5 fruit fly cellular contexts compared by ENCODE assay signal in genomic region chrX:11108148-11108844, dm6.
TF ChIP-seq lines count a peak whose summit lies in the region.

Gene Hsp60A (plus strand): TSS chrX:11108482.

TF ChIP-seq in whole organism, adult, 20 proteins besides CTCF, POLR2A, EP300 and RAD21 (continued from another document):
- TF ChIP-seq CG14711 (tag; optimal IDR thresholded peaks at IDR 0.05; lab: Kevin White, UChicago) (peak; percentile 58), Crg-1 (GFP tag; optimal IDR thresholded peaks at IDR 0.05; lab: Kevin White, UChicago) (peak; percentile 14), CG33017 (tag; optimal IDR thresholded peaks at IDR 0.05; lab: Kevin White, UChicago) (peak; percentile 12)

TF ChIP-seq in whole organism, embryonic, 481 proteins besides CTCF, POLR2A, EP300 and RAD21 (continued from another document and continues in another):
- peak; percentile 21 for TF ChIP-seq lbe (GFP tag; optimal IDR thresholded peaks at IDR 0.05; lab: Kevin White, UChicago)
- TF ChIP-seq dpn (GFP tag; optimal IDR thresholded peaks at IDR 0.05; lab: Kevin White, UChicago), result peak; percentile 42 to 48
- peak; percentile 23 for TF ChIP-seq CG10654 (GFP tag; optimal IDR thresholded peaks at IDR 0.05; lab: Kevin White, UChicago)
- no peak for TF ChIP-seq CG4617 (GFP tag; optimal IDR thresholded peaks at IDR 0.05; lab: Kevin White, UChicago; ENCODE audit: borderline replicate concordance)
- no peak for TF ChIP-seq Sox100B (GFP tag; optimal IDR thresholded peaks at IDR 0.05; lab: Kevin White, UChicago)
- TF ChIP-seq CG31388 (GFP tag; optimal IDR thresholded peaks at IDR 0.05; lab: Kevin White, UChicago), result peak; percentile 8
- no peak for TF ChIP-seq Oaz (GFP tag; IDR thresholded peaks at IDR 0.05; lab: Robert Waterston, UW)
- TF ChIP-seq CkIIα-i1 (GFP tag; IDR thresholded peaks at IDR 0.05; lab: Robert Waterston, UW), result no peak
- TF ChIP-seq dm (GFP tag; optimal IDR thresholded peaks at IDR 0.05; lab: Kevin White, UChicago), result no peak
- no peak for TF ChIP-seq disco-r (GFP tag; optimal IDR thresholded peaks at IDR 0.05; lab: Kevin White, UChicago)
- no peak for TF ChIP-seq ash1 (GFP tag; optimal IDR thresholded peaks at IDR 0.05; lab: Kevin White, UChicago)
- peak; percentile 40 for TF ChIP-seq bcd (GFP tag; optimal IDR thresholded peaks at IDR 0.05; lab: Kevin White, UChicago)
- TF ChIP-seq shn (GFP tag; optimal IDR thresholded peaks at IDR 0.05; lab: Kevin White, UChicago), result no peak
- TF ChIP-seq Drgx (GFP tag; IDR thresholded peaks at IDR 0.05; lab: Robert Waterston, UW), result peak; percentile 27; the same call in 1 of the 2 replicates
- TF ChIP-seq D (optimal IDR thresholded peaks at IDR 0.05; lab: Kevin White, UChicago), result no peak
- no peak for TF ChIP-seq D (GFP tag; optimal IDR thresholded peaks at IDR 0.05; lab: Kevin White, UChicago)
- no peak for TF ChIP-seq NC2α (GFP tag; optimal IDR thresholded peaks at IDR 0.05; lab: Kevin White, UChicago)
- peak; percentile 67 for TF ChIP-seq CG9797 (GFP tag; optimal IDR thresholded peaks at IDR 0.05; lab: Kevin White, UChicago)
- TF ChIP-seq CG17612 (GFP tag; IDR thresholded peaks at IDR 0.05; lab: Robert Waterston, UW), result no peak
- peak; percentile 53 for TF ChIP-seq grau (tag; optimal IDR thresholded peaks at IDR 0.05; lab: Kevin White, UChicago)
- no peak for TF ChIP-seq CG11696 (GFP tag; IDR thresholded peaks at IDR 0.05; lab: Robert Waterston, UW)
- TF ChIP-seq cas (GFP tag; IDR thresholded peaks at IDR 0.05; lab: Robert Waterston, UW), result 0 out of 2 replicates have a peak, but pooled peaks have one; percentile 11
- TF ChIP-seq Nf-YC (tag; optimal IDR thresholded peaks at IDR 0.05; lab: Kevin White, UChicago), result peak; percentile 53
- no peak for TF ChIP-seq org-1 (GFP tag; optimal IDR thresholded peaks at IDR 0.05; lab: Kevin White, UChicago)
- no peak for TF ChIP-seq Stat92E (GFP tag; optimal IDR thresholded peaks at IDR 0.05; lab: Kevin White, UChicago)
- TF ChIP-seq so (GFP tag; IDR thresholded peaks at IDR 0.05; lab: Robert Waterston, UW), result no peak
- TF ChIP-seq MESR4 (GFP tag; optimal IDR thresholded peaks at IDR 0.05; lab: Kevin White, UChicago), result peak; percentile 42
- TF ChIP-seq CG18619 (GFP tag; optimal IDR thresholded peaks at IDR 0.05; lab: Kevin White, UChicago), result peak; percentile 17
- TF ChIP-seq Hr51 (GFP tag; optimal IDR thresholded peaks at IDR 0.05; lab: Kevin White, UChicago), result peak in 1 of 2 experiments; percentile 56
- TF ChIP-seq Atf6 (GFP tag; IDR thresholded peaks at IDR 0.05; lab: Robert Waterston, UW), result peak; percentile 43
- TF ChIP-seq HLHmδ (GFP tag; optimal IDR thresholded peaks at IDR 0.05; lab: Kevin White, UChicago), result no peak
- no peak for TF ChIP-seq CG10321 (GFP tag; IDR thresholded peaks at IDR 0.05; lab: Robert Waterston, UW)
- TF ChIP-seq CG9932 (GFP tag; IDR thresholded peaks at IDR 0.05; lab: Robert Waterston, UW), result peak; percentile 69

TF ChIP-seq in whole organism, prepupa, 60 proteins besides CTCF, POLR2A, EP300 and RAD21 (continued from another document and continues in another):
- TF ChIP-seq CG6854 (GFP tag; optimal IDR thresholded peaks at IDR 0.05; lab: Kevin White, UChicago), result peak; percentile 34
- peak; percentile 97 for TF ChIP-seq vri (GFP tag; optimal IDR thresholded peaks at IDR 0.05; lab: Kevin White, UChicago)
- peak; percentile 48 for TF ChIP-seq CG31627 (GFP tag; optimal IDR thresholded peaks at IDR 0.05; lab: Kevin White, UChicago)
- no peak for TF ChIP-seq dac (GFP tag; optimal IDR thresholded peaks at IDR 0.05; lab: Kevin White, UChicago)
- no peak for TF ChIP-seq CG11902 (GFP tag; optimal IDR thresholded peaks at IDR 0.05; lab: Kevin White, UChicago)
- no peak for TF ChIP-seq Lpt (GFP tag; optimal IDR thresholded peaks at IDR 0.05; lab: Kevin White, UChicago)
- TF ChIP-seq svp (GFP tag; lab: Kevin White, UChicago), result peak; percentile 84
- TF ChIP-seq Ets96B (tag; optimal IDR thresholded peaks at IDR 0.05; lab: Kevin White, UChicago), result peak; percentile 52
- TF ChIP-seq CG34406 (GFP tag; optimal IDR thresholded peaks at IDR 0.05; lab: Kevin White, UChicago), result peak; percentile 18
- no peak for TF ChIP-seq CG11294 (GFP tag; IDR thresholded peaks at IDR 0.05; lab: Robert Waterston, UW)
- no peak for TF ChIP-seq CG11762 (GFP tag; optimal IDR thresholded peaks at IDR 0.05; lab: Kevin White, UChicago; ENCODE audit: insufficient read depth)
- peak; percentile 42 for TF ChIP-seq CG10631 (GFP tag; optimal IDR thresholded peaks at IDR 0.05; lab: Kevin White, UChicago)
- TF ChIP-seq Eip75B (GFP tag; optimal IDR thresholded peaks at IDR 0.05; lab: Kevin White, UChicago), result no peak
- no peak for TF ChIP-seq Blimp-1 (GFP tag; optimal IDR thresholded peaks at IDR 0.05; lab: Kevin White, UChicago)
- peak; percentile 45 for TF ChIP-seq Ets21C (GFP tag; optimal IDR thresholded peaks at IDR 0.05; lab: Kevin White, UChicago)
- peak; percentile 35 for TF ChIP-seq Hr39 (GFP tag; optimal IDR thresholded peaks at IDR 0.05; lab: Kevin White, UChicago)
- TF ChIP-seq CG6792 (GFP tag; optimal IDR thresholded peaks at IDR 0.05; lab: Kevin White, UChicago), result no peak
- TF ChIP-seq CG3919 (GFP tag; optimal IDR thresholded peaks at IDR 0.05; lab: Kevin White, UChicago), result peak; percentile 46
- TF ChIP-seq Hr38 (GFP tag; optimal IDR thresholded peaks at IDR 0.05; lab: Kevin White, UChicago), result no peak
- TF ChIP-seq OdsH (GFP tag; optimal IDR thresholded peaks at IDR 0.05; lab: Kevin White, UChicago), result peak; percentile 53
- peak; percentile 30 for TF ChIP-seq CG32006 (GFP tag; optimal IDR thresholded peaks at IDR 0.05; lab: Kevin White, UChicago)
- TF ChIP-seq cyc (GFP tag; optimal IDR thresholded peaks at IDR 0.05; lab: Kevin White, UChicago), result peak; percentile 15
- TF ChIP-seq CG15336 (GFP tag; IDR thresholded peaks at IDR 0.05; lab: Robert Waterston, UW), result no peak
- TF ChIP-seq Gug (GFP tag; IDR thresholded peaks at IDR 0.05; lab: Robert Waterston, UW), result 0 out of 2 replicates have a peak, but pooled peaks have one; percentile 15
- TF ChIP-seq spab (GFP tag; optimal IDR thresholded peaks at IDR 0.05; lab: Kevin White, UChicago), result no peak
- peak; percentile 54 for TF ChIP-seq Met (GFP tag; optimal IDR thresholded peaks at IDR 0.05; lab: Kevin White, UChicago)
- TF ChIP-seq eg (GFP tag; IDR thresholded peaks at IDR 0.05; lab: Robert Waterston, UW), result peak; percentile 53; the same call in 2 of the 3 replicates
- no peak for TF ChIP-seq CG16779 (tag; optimal IDR thresholded peaks at IDR 0.05; lab: Kevin White, UChicago)
- peak; percentile 64 for TF ChIP-seq pdm3 (GFP tag; optimal IDR thresholded peaks at IDR 0.05; lab: Kevin White, UChicago)
- TF ChIP-seq Sox102F (GFP tag; optimal IDR thresholded peaks at IDR 0.05; lab: Kevin White, UChicago), result no peak
- peak; percentile 20 for TF ChIP-seq CG4318 (GFP tag; optimal IDR thresholded peaks at IDR 0.05; lab: Kevin White, UChicago)
- no peak for TF ChIP-seq dsx (GFP tag; optimal IDR thresholded peaks at IDR 0.05; lab: Kevin White, UChicago; ENCODE audit: poor library complexity, severe bottlenecking)
- peak; percentile 2 for TF ChIP-seq CG8632 (GFP tag; optimal IDR thresholded peaks at IDR 0.05; lab: Kevin White, UChicago)

TF ChIP-seq in whole organism, pupa, 21 proteins besides CTCF, POLR2A, EP300 and RAD21 (continued from another document):
- 0 out of 3 replicates have a peak, but pooled peaks have one; percentile 26 for TF ChIP-seq fd96Ca (GFP tag; IDR thresholded peaks at IDR 0.05; lab: Robert Waterston, UW)

TF ChIP-seq in whole organism, wandering third instar larva, 38 proteins besides CTCF, POLR2A, EP300 and RAD21 (continued from another document):
- TF ChIP-seq h (GFP tag; optimal IDR thresholded peaks at IDR 0.05; lab: Kevin White, UChicago) (peak; percentile 62), Myc (optimal IDR thresholded peaks at IDR 0.05; lab: Kevin White, UChicago) (no peak), ey (GFP tag; optimal IDR thresholded peaks at IDR 0.05; lab: Kevin White, UChicago) (peak; percentile 41), Jra (GFP tag; optimal IDR thresholded peaks at IDR 0.05; lab: Kevin White, UChicago) (no peak), Dfd (GFP tag; optimal IDR thresholded peaks at IDR 0.05; lab: Kevin White, UChicago) (no peak), OdsH (GFP tag; optimal IDR thresholded peaks at IDR 0.05; lab: Kevin White, UChicago) (peak; percentile 48)
TF ChIP-seq in whole organism, wandering third instar larva: peak in this region for 14.
